Worm (Caenorhabditis elegans) whole organism, young adult: ENCODE measurements around the gene bli-1.

ENCODE experiments used
- C06A6.2 ChIP-seq: fragments of 200-800 bp; sonication (Bioruptor generic); conservative IDR thresholded peaks from 2 replicates; pipeline ENCODE4 v1.3.6; 2022; ENCODE audit warnings: missing genetic modification characterization, missing compliant biosample characterization
- Y67H2A.10 ChIP-seq: fragments of 200-800 bp; sonication (Bioruptor generic); conservative IDR thresholded peaks from 2 replicates; pipeline ENCODE4 v1.3.6; 2022; ENCODE audit warnings: missing genetic modification reagents, missing genetic modification characterization, missing compliant biosample characterization
- lin-54 ChIP-seq: fragments of 200-800 bp; sonication (Bioruptor generic); optimal IDR thresholded peaks from 2 replicates; lab custom pipeline; 2018; ENCODE audit warnings: mild to moderate bottlenecking, missing genetic modification characterization, missing compliant biosample characterization
- madf-8 ChIP-seq: fragments of 200-800 bp; sonication (Bioruptor generic); conservative IDR thresholded peaks from 2 replicates; pipeline ENCODE4 v1.3.6; 2022; ENCODE audit warnings: missing genetic modification reagents, missing genetic modification characterization, missing compliant biosample characterization
- nfya-1 ChIP-seq: sonication (generic microtip); optimal IDR thresholded peaks from 2 replicates; lab custom pipeline; 2017; ENCODE audit warnings: antibody characterized with exemption, missing compliant biosample characterization, missing genetic modification characterization, borderline replicate concordance; ENCODE audit not compliant: insufficient read depth
- nhr-27 ChIP-seq: fragments of 200-800 bp; sonication (Bioruptor generic); optimal IDR thresholded peaks from 2 replicates; lab custom pipeline; 2018; ENCODE audit warnings: mild to moderate bottlenecking, missing genetic modification characterization, moderate library complexity, missing compliant biosample characterization
- unc-130 ChIP-seq: sonication (generic microtip); optimal IDR thresholded peaks from 2 replicates; lab custom pipeline; 2016; ENCODE audit warnings: missing genetic modification reagents, missing genetic modification characterization, missing compliant biosample characterization
- zim-3 ChIP-seq: sonication (generic microtip); optimal IDR thresholded peaks from 2 replicates; lab custom pipeline; 2017; ENCODE audit warnings: mild to moderate bottlenecking, missing genetic modification characterization, moderate library complexity, missing compliant biosample characterization
- ztf-26 ChIP-seq: sonication (generic microtip); optimal IDR thresholded peaks from 2 replicates; lab custom pipeline; 2017; ENCODE audit warnings: missing genetic modification characterization, missing compliant biosample characterization

ce11 chrII:10696060-10696459 is 12.7 kb upstream of the bli-1 start:
- TF ChIP-seq lin-54 (GFP tag; lab: Kevin White, UChicago) (no peak), ztf-26 (tag; lab: Kevin White, UChicago) (no peak), C06A6.2 (GFP tag; lab: Robert Waterston, UW) (no peak), unc-130 (GFP tag; lab: Kevin White, UChicago) (no peak), madf-8 (GFP tag; lab: Robert Waterston, UW) (no peak), zim-3 (no peak), nfya-1 (tag; lab: Kevin White, UChicago) (no peak), Y67H2A.10 (GFP tag; lab: Robert Waterston, UW) (no peak), nhr-27 (tag; lab: Kevin White, UChicago) (no peak)
